Fruit fly (Drosophila melanogaster): ENCODE data around the gene ssp.

DNA sequence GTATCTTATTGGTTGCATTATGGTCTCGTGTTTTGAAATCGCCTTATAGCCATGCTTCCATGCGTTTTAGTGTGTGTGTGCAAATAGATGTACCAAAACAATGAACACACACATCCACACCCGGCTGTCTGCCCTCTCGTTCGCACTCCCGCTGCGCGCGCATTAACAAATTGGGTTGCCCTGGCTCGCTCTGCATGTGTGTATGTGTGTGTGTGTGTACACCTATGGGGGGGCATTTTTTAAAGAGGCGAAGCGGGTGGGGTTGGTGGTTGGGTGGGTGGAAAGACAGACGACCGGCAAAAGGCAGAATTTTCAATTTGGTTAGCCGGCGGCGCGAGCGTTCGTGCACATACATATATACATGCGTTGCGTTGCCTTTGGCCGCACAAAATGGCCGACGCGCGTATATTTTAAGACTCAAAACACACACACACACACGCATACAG, 6.1 kb downstream of the ssp start:
- TF ChIP-seq CG7368 (GFP tag; optimal IDR thresholded peaks at IDR 0.05) (no peak), CG6163 (GFP tag; IDR thresholded peaks at IDR 0.05) (peak; percentile 53; the same call in 2 of the 3 replicates)
